Worm (Caenorhabditis elegans): ENCODE measurements around the gene irld-27.

- no peak for TF ChIP-seq flt-1 (GFP tag; IDR thresholded peaks at IDR 0.05)
- TF ChIP-seq T22C8.4 (GFP tag; IDR thresholded peaks at IDR 0.05): no peak
- no peak for TF ChIP-seq med-1 (GFP tag; optimal IDR thresholded peaks at IDR 0.05; ENCODE audit: insufficient read depth)
- no peak for TF ChIP-seq ref-1 (GFP tag; conservative IDR thresholded peaks at IDR 0.05)
- TF ChIP-seq cog-1 (tag; optimal IDR thresholded peaks at IDR 0.05): no peak
- no peak for TF ChIP-seq ztf-23 (GFP tag; IDR thresholded peaks at IDR 0.05)
Measured at ce11 chrII:3327104-3327503, 5.0 kb upstream of the irld-27 start, which contains the start of gene Y46D2A.3.
